Fruit fly (Drosophila melanogaster): Measurements from ENCODE around the gene spo.

Gene spo

dm6 chr3L:5578595-5578994 is 13.8 kb downstream of the spo start:
- TF ChIP-seq Sin3A (optimal IDR thresholded peaks at IDR 0.05) (no peak), insv (optimal IDR thresholded peaks at IDR 0.05) (no peak), h (optimal IDR thresholded peaks at IDR 0.05) (no peak), ttk (optimal IDR thresholded peaks at IDR 0.05) (no peak), psq (optimal IDR thresholded peaks at IDR 0.05) (no peak), Myc (optimal IDR thresholded peaks at IDR 0.05) (no peak)

dm6 chr3L:5577250-5578138 is 14.9 kb downstream of the spo start, which contains the start of gene Msr-110:
Gene Msr-110 (minus strand): TSS chr3L:5577348.
- TF ChIP-seq insv (optimal IDR thresholded peaks at IDR 0.05) (no peak), psq (optimal IDR thresholded peaks at IDR 0.05) (no peak), ttk (optimal IDR thresholded peaks at IDR 0.05) (no peak), Myc (optimal IDR thresholded peaks at IDR 0.05) (no peak), Sin3A (optimal IDR thresholded peaks at IDR 0.05) (no peak), h (optimal IDR thresholded peaks at IDR 0.05) (no peak)

dm6 chr3L:5576543-5576942 is 15.8 kb downstream of the spo start:
- TF ChIP-seq h (optimal IDR thresholded peaks at IDR 0.05), result no peak
- TF ChIP-seq Myc (optimal IDR thresholded peaks at IDR 0.05), result no peak
- TF ChIP-seq ttk (optimal IDR thresholded peaks at IDR 0.05), result no peak
- TF ChIP-seq Sin3A (optimal IDR thresholded peaks at IDR 0.05), result no peak
- TF ChIP-seq insv (optimal IDR thresholded peaks at IDR 0.05), result no peak
- TF ChIP-seq psq (optimal IDR thresholded peaks at IDR 0.05), result no peak

dm6 chr3L:5575524-5575923 is 16.8 kb downstream of the spo start:
- TF ChIP-seq insv (optimal IDR thresholded peaks at IDR 0.05) (no peak), psq (optimal IDR thresholded peaks at IDR 0.05) (no peak), Sin3A (optimal IDR thresholded peaks at IDR 0.05) (no peak), ttk (optimal IDR thresholded peaks at IDR 0.05) (no peak)

dm6 chr3L:5571051-5571450 is 21.3 kb downstream of the spo start:
- TF ChIP-seq psq (optimal IDR thresholded peaks at IDR 0.05) (no peak), ttk (optimal IDR thresholded peaks at IDR 0.05) (no peak), Myc (optimal IDR thresholded peaks at IDR 0.05) (no peak), h (optimal IDR thresholded peaks at IDR 0.05) (no peak), insv (optimal IDR thresholded peaks at IDR 0.05) (no peak), Sin3A (optimal IDR thresholded peaks at IDR 0.05) (no peak)

- TF ChIP-seq Myc (optimal IDR thresholded peaks at IDR 0.05) (no peak), ttk (optimal IDR thresholded peaks at IDR 0.05) (no peak), insv (optimal IDR thresholded peaks at IDR 0.05) (no peak), psq (optimal IDR thresholded peaks at IDR 0.05) (no peak), Sin3A (optimal IDR thresholded peaks at IDR 0.05) (no peak), h (optimal IDR thresholded peaks at IDR 0.05) (no peak)
Measured at dm6 chr3L:5569724-5570123, 22.6 kb downstream of the spo start.

dm6 chr3L:5568361-5568760 is 24.0 kb downstream of the spo start:
- TF ChIP-seq insv (optimal IDR thresholded peaks at IDR 0.05) (no peak), psq (optimal IDR thresholded peaks at IDR 0.05) (no peak), Myc (optimal IDR thresholded peaks at IDR 0.05) (no peak), Sin3A (optimal IDR thresholded peaks at IDR 0.05) (no peak), h (optimal IDR thresholded peaks at IDR 0.05) (no peak), ttk (optimal IDR thresholded peaks at IDR 0.05) (no peak)

- TF ChIP-seq psq (optimal IDR thresholded peaks at IDR 0.05) (no peak), h (optimal IDR thresholded peaks at IDR 0.05) (no peak), ttk (optimal IDR thresholded peaks at IDR 0.05) (no peak)
Measured at dm6 chr3L:5565051-5565688, 27.2 kb downstream of the spo start, which contains the start of gene bc10. Gene bc10 (plus strand): TSS chr3L:5565231.

- no peak for TF ChIP-seq Myc (optimal IDR thresholded peaks at IDR 0.05)
- TF ChIP-seq h (optimal IDR thresholded peaks at IDR 0.05), result no peak
- no peak for TF ChIP-seq ttk (optimal IDR thresholded peaks at IDR 0.05)
- no peak for TF ChIP-seq Sin3A (optimal IDR thresholded peaks at IDR 0.05)
- no peak for TF ChIP-seq psq (optimal IDR thresholded peaks at IDR 0.05)
- TF ChIP-seq insv (optimal IDR thresholded peaks at IDR 0.05), result no peak
Measured at dm6 chr3L:5563309-5564182, 28.8 kb downstream of the spo start, which contains the start of the genes ScsbetaG and Sras. Gene ScsbetaG (minus strand): TSS chr3L:5563691. Gene Sras (plus strand): TSS chr3L:5563774.

dm6 chr3L:5562584-5562983 is 29.8 kb downstream of the spo start:
- TF ChIP-seq Sin3A (optimal IDR thresholded peaks at IDR 0.05), result no peak
- TF ChIP-seq insv (optimal IDR thresholded peaks at IDR 0.05), result no peak
- no peak for TF ChIP-seq ttk (optimal IDR thresholded peaks at IDR 0.05)
- TF ChIP-seq psq (optimal IDR thresholded peaks at IDR 0.05), result no peak
- no peak for TF ChIP-seq Myc (optimal IDR thresholded peaks at IDR 0.05)
- TF ChIP-seq h (optimal IDR thresholded peaks at IDR 0.05), result no peak

dm6 chr3L:5561341-5561740 is 31.0 kb downstream of the spo start, which contains the start of gene sinu:
Gene sinu (minus strand): TSS chr3L:5561598.
- TF ChIP-seq h (optimal IDR thresholded peaks at IDR 0.05), result no peak
- TF ChIP-seq ttk (optimal IDR thresholded peaks at IDR 0.05), result no peak
- no peak for TF ChIP-seq psq (optimal IDR thresholded peaks at IDR 0.05)
- no peak for TF ChIP-seq Sin3A (optimal IDR thresholded peaks at IDR 0.05)
- no peak for TF ChIP-seq Myc (optimal IDR thresholded peaks at IDR 0.05)
- TF ChIP-seq insv (optimal IDR thresholded peaks at IDR 0.05), result no peak
